Fruit fly (Drosophila melanogaster): ENCODE results near the gene CG42818.

- TF ChIP-seq CG33017 (tag; optimal IDR thresholded peaks at IDR 0.05) (no peak), kay (GFP tag; ENCODE audit: borderline replicate concordance) (no peak), bab1 (GFP tag; optimal IDR thresholded peaks at IDR 0.05) (no peak), Hr96 (GFP tag; optimal IDR thresholded peaks at IDR 0.05) (no peak), CG12768 (GFP tag; optimal IDR thresholded peaks at IDR 0.05) (no peak), cic (GFP tag; optimal IDR thresholded peaks at IDR 0.05) (no peak), tj (GFP tag; optimal IDR thresholded peaks at IDR 0.05) (no peak)
Measured at dm6 chr2L:16277922-16278321, 36.2 kb downstream of the CG42818 start.

Data from whole organism, adult.